Worm (Caenorhabditis elegans) whole organism, L3 larva: ENCODE data around the gene K06H7.7.

Experiments
- elt-1 ChIP-seq: fragments of 150-350 bp; optimal IDR thresholded peaks from 2 replicates; lab custom pipeline; 2014; ENCODE audit warnings: missing biosample characterization, missing genetic modification characterization
- fkh-10 ChIP-seq: sonication (generic microtip); optimal IDR thresholded peaks from 2 replicates; lab custom pipeline; 2017; ENCODE audit warnings: missing biosample characterization, missing genetic modification reagents, missing genetic modification characterization
- jun-1 ChIP-seq: fragments of 150-350 bp; optimal IDR thresholded peaks from 2 replicates; lab custom pipeline; 2014; ENCODE audit warnings: missing biosample characterization, missing genetic modification reagents, missing genetic modification characterization

- TF ChIP-seq elt-1 (tag; lab: Kevin White, UChicago): no peak
- TF ChIP-seq fkh-10 (GFP tag; lab: Kevin White, UChicago): no peak
- no peak for TF ChIP-seq jun-1 (tag; lab: Kevin White, UChicago)
These were observed 34.3 kb downstream of the K06H7.7 start, which contains the start of gene K12H4.7 for ce11 chrIII:8050944-8051343.
